Worm (Caenorhabditis elegans) whole organism, midembryonic: ENCODE measurements around the gene let-4.

Experiments used
- T22C8.4 ChIP-seq: fragments of 200-800 bp; sonication (Bioruptor generic); IDR thresholded peaks from 2 replicates; pipeline ENCODE4 v1.3.6; 2022; ENCODE audit warnings: missing genetic modification characterization, missing compliant biosample characterization
- cog-1 ChIP-seq: sonication (generic microtip); optimal IDR thresholded peaks from 2 replicates; lab custom pipeline; 2016; ENCODE audit warnings: missing genetic modification characterization, missing compliant biosample characterization
- flt-1 ChIP-seq: fragments of 200-800 bp; sonication (Bioruptor generic); IDR thresholded peaks from 2 replicates; pipeline ENCODE4 v1.3.6; 2022; ENCODE audit warnings: missing genetic modification characterization, missing compliant biosample characterization
- klf-2 ChIP-seq: fragments of 200-800 bp; sonication (Bioruptor generic); conservative IDR thresholded peaks from 2 replicates; pipeline ENCODE4 v1.3.6; 2022; ENCODE audit warnings: missing genetic modification reagents, missing genetic modification characterization, missing compliant biosample characterization
- med-1 ChIP-seq: sonication (generic microtip); optimal IDR thresholded peaks from 2 replicates; lab custom pipeline; 2017; ENCODE audit warnings: missing genetic modification characterization, mild to moderate bottlenecking, missing compliant biosample characterization, antibody characterized with exemption, missing genetic modification reagents; ENCODE audit not compliant: insufficient read depth
- ref-1 ChIP-seq: fragments of 200-800 bp; sonication (Bioruptor generic); conservative IDR thresholded peaks from 2 replicates; pipeline ENCODE4 v1.3.6; 2022; ENCODE audit warnings: missing genetic modification reagents, missing genetic modification characterization, missing compliant biosample characterization
- tab-1 ChIP-seq: fragments of 200-800 bp; sonication (Bioruptor generic); IDR thresholded peaks from 2 replicates; pipeline ENCODE4 v1.3.6; 2022; ENCODE audit warnings: missing genetic modification characterization, missing compliant biosample characterization
- ztf-23 ChIP-seq: fragments of 200-800 bp; sonication (Bioruptor generic); IDR thresholded peaks from 2 replicates; pipeline ENCODE4 v1.3.6; 2022; ENCODE audit warnings: missing genetic modification reagents, missing genetic modification characterization, missing compliant biosample characterization
- ztf-29 ChIP-seq: fragments of 200-800 bp; sonication (Bioruptor generic); IDR thresholded peaks from 2 replicates; pipeline ENCODE4 v1.3.6; 2022; ENCODE audit warnings: missing genetic modification reagents, missing genetic modification characterization, missing compliant biosample characterization

let-4 gene

ce11 chrX:14543224-14543623 lies 34.5 kb upstream of the let-4 start, which contains the start of gene T24C2.3:
Gene T24C2.3, plus strand, starts transcription at chrX:14543524.
- TF ChIP-seq cog-1 (tag; lab: Kevin White, UChicago) = no peak
- TF ChIP-seq klf-2 = no peak
- no peak for TF ChIP-seq flt-1
- no peak for TF ChIP-seq ref-1
- no peak for TF ChIP-seq med-1
- TF ChIP-seq ztf-23 (GFP tag; lab: Robert Waterston, UW) = no peak
- no peak for TF ChIP-seq ztf-29 (GFP tag; lab: Robert Waterston, UW)
- TF ChIP-seq T22C8.4 (GFP tag; lab: Robert Waterston, UW) = no peak

ce11 chrX:14545543-14545942 lies 32.2 kb upstream of the let-4 start, which contains the start of gene enri-2:
Gene enri-2, plus strand, starts transcription at chrX:14545843.
- no peak for TF ChIP-seq ztf-29 (GFP tag; lab: Robert Waterston, UW)
- TF ChIP-seq ref-1 = no peak
- no peak for TF ChIP-seq flt-1
- no peak for TF ChIP-seq T22C8.4 (GFP tag; lab: Robert Waterston, UW)
- TF ChIP-seq tab-1 = no peak
- no peak for TF ChIP-seq klf-2
- no peak for TF ChIP-seq med-1
- no peak for TF ChIP-seq cog-1 (tag; lab: Kevin White, UChicago)
- TF ChIP-seq ztf-23 (GFP tag; lab: Robert Waterston, UW) = no peak

- TF ChIP-seq ztf-23 (GFP tag; lab: Robert Waterston, UW) = no peak
- TF ChIP-seq tab-1 = no peak
- no peak for TF ChIP-seq flt-1
- TF ChIP-seq med-1 = no peak
- TF ChIP-seq ref-1 = no peak
- TF ChIP-seq cog-1 (tag; lab: Kevin White, UChicago) = no peak
- no peak for TF ChIP-seq T22C8.4 (GFP tag; lab: Robert Waterston, UW)
- no peak for TF ChIP-seq ztf-29 (GFP tag; lab: Robert Waterston, UW)
- TF ChIP-seq klf-2 = no peak
These were observed 28.0 kb upstream of the let-4 start, which contains the start of gene ram-5 for ce11 chrX:14549709-14550199. Gene ram-5, plus strand, starts transcription at chrX:14550149.

ce11 chrX:14556403-14556802 lies 21.3 kb upstream of the let-4 start:
- TF ChIP-seq ztf-29 (GFP tag; lab: Robert Waterston, UW) (no peak), ref-1 (no peak), cog-1 (tag; lab: Kevin White, UChicago) (no peak)

- TF ChIP-seq T22C8.4 (GFP tag; lab: Robert Waterston, UW) = no peak
- TF ChIP-seq ztf-29 (GFP tag; lab: Robert Waterston, UW) = no peak
- no peak for TF ChIP-seq klf-2
- TF ChIP-seq ztf-23 (GFP tag; lab: Robert Waterston, UW) = no peak
- no peak for TF ChIP-seq flt-1
- no peak for TF ChIP-seq cog-1 (tag; lab: Kevin White, UChicago)
- no peak for TF ChIP-seq med-1
- TF ChIP-seq ref-1 = no peak
- no peak for TF ChIP-seq tab-1
These were observed 20.3 kb upstream of the let-4 start for ce11 chrX:14557352-14557935.

- TF ChIP-seq ref-1 (no peak), klf-2 (no peak), ztf-29 (GFP tag; lab: Robert Waterston, UW) (no peak), cog-1 (tag; lab: Kevin White, UChicago) (no peak), T22C8.4 (GFP tag; lab: Robert Waterston, UW) (no peak), ztf-23 (GFP tag; lab: Robert Waterston, UW) (no peak), med-1 (no peak), tab-1 (no peak)
These were observed 19.7 kb upstream of the let-4 start, which contains the start of gene nhr-3 for ce11 chrX:14557936-14558554. Gene nhr-3, plus strand, starts transcription at chrX:14558504.

ce11 chrX:14559084-14559483 lies 18.7 kb upstream of the let-4 start:
- TF ChIP-seq ztf-23 (GFP tag; lab: Robert Waterston, UW) (no peak), ref-1 (no peak), flt-1 (no peak), tab-1 (no peak), cog-1 (tag; lab: Kevin White, UChicago) (no peak), T22C8.4 (GFP tag; lab: Robert Waterston, UW) (no peak), ztf-29 (GFP tag; lab: Robert Waterston, UW) (no peak), med-1 (no peak), klf-2 (no peak)

ce11 chrX:14559519-14560296 lies 18.0 kb upstream of the let-4 start:
- 0 out of 2 replicates have a peak, but pooled peaks have one; percentile 10 for TF ChIP-seq flt-1
- no peak for TF ChIP-seq ztf-23 (GFP tag; lab: Robert Waterston, UW)
- TF ChIP-seq med-1 = no peak

ce11 chrX:14560297-14560680 lies 17.4 kb upstream of the let-4 start:
- TF ChIP-seq klf-2 (no peak), cog-1 (tag; lab: Kevin White, UChicago) (peak; percentile 96)

ce11 chrX:14561416-14561973 lies 16.2 kb upstream of the let-4 start:
- TF ChIP-seq ref-1 = no peak
- TF ChIP-seq ztf-29 (GFP tag; lab: Robert Waterston, UW) = peak; percentile 52; the same call in 1 of the 2 replicates
